Worm (Caenorhabditis elegans) whole organism, L2 larva: ENCODE data around the gene C04B4.4.

Experiments used
- F13H6.1 ChIP-seq: sonication (generic microtip); optimal IDR thresholded peaks from 2 replicates; lab custom pipeline; 2016; ENCODE audit warnings: missing genetic modification characterization, missing compliant biosample characterization
- R02D3.7 ChIP-seq: fragments of 150-350 bp; optimal IDR thresholded peaks from 2 replicates; lab custom pipeline; 2014; ENCODE audit warnings: missing biosample characterization, missing genetic modification characterization
- Y55F3AM.14 ChIP-seq: fragments of 200-800 bp; sonication (Bioruptor generic); optimal IDR thresholded peaks from 2 replicates; lab custom pipeline; 2018; ENCODE audit warnings: mild to moderate bottlenecking, missing genetic modification characterization, missing compliant biosample characterization
- ZK546.5 ChIP-seq: sonication (generic microtip); optimal IDR thresholded peaks from 2 replicates; lab custom pipeline; 2017; ENCODE audit warnings: missing biosample characterization, missing genetic modification characterization
- aly-2 ChIP-seq: fragments of 150-350 bp; optimal IDR thresholded peaks from 2 replicates; lab custom pipeline; 2014; ENCODE audit warnings: missing biosample characterization, missing genetic modification characterization
- ama-1 ChIP-seq: fragments of 150-350 bp; optimal IDR thresholded peaks from 2 replicates; lab custom pipeline; 2018; ENCODE audit warnings: inconsistent platforms
- blmp-1 ChIP-seq: sonication (generic microtip); optimal IDR thresholded peaks from 2 replicates; lab custom pipeline; 2017; ENCODE audit warnings: missing genetic modification characterization, mild to moderate bottlenecking, missing compliant biosample characterization, antibody characterized with exemption, moderate library complexity; ENCODE audit not compliant: insufficient read depth
- ceh-16 ChIP-seq: fragments of 150-350 bp; optimal IDR thresholded peaks from 2 replicates; lab custom pipeline; 2014; ENCODE audit warnings: missing biosample characterization, missing genetic modification characterization
- ceh-82 ChIP-seq: fragments of 150-350 bp; optimal IDR thresholded peaks from 2 replicates; lab custom pipeline; 2014; ENCODE audit warnings: missing biosample characterization, missing genetic modification characterization
- egl-27 ChIP-seq: sonication (generic microtip); optimal IDR thresholded peaks from 3 replicates; lab custom pipeline; 2017; ENCODE audit warnings: missing biosample characterization, missing genetic modification reagents, missing genetic modification characterization
- elt-3 ChIP-seq: sonication (generic microtip); optimal IDR thresholded peaks from 2 replicates; lab custom pipeline; 2017; ENCODE audit warnings: missing biosample characterization, missing genetic modification characterization
- fos-1 ChIP-seq: fragments of 150-350 bp; optimal IDR thresholded peaks from 2 replicates; lab custom pipeline; 2014; ENCODE audit warnings: missing biosample characterization, missing genetic modification characterization
- gmeb-1 ChIP-seq: fragments of 150-350 bp; optimal IDR thresholded peaks from 2 replicates; lab custom pipeline; 2014; ENCODE audit warnings: missing biosample characterization, missing genetic modification characterization
- lin-11 ChIP-seq: fragments of 150-350 bp; sonication (generic microtip); optimal IDR thresholded peaks from 2 replicates; lab custom pipeline; 2014; ENCODE audit warnings: missing biosample characterization, missing genetic modification characterization, inconsistent platforms, mixed read lengths
- lin-13 ChIP-seq: fragments of 150-350 bp; optimal IDR thresholded peaks from 2 replicates; lab custom pipeline; 2014; ENCODE audit warnings: missing biosample characterization, missing genetic modification reagents, missing genetic modification characterization
- lin-39 ChIP-seq: fragments of 150-350 bp; optimal IDR thresholded peaks from 2 replicates; lab custom pipeline; 2014; ENCODE audit warnings: missing biosample characterization, missing genetic modification reagents, missing genetic modification characterization
- lsy-2 ChIP-seq, 2 experiments: fragments of 150-350 bp in 1 of 2; sonication (generic microtip) in 1 of 2; optimal IDR thresholded peaks; 2 replicates each; lab custom pipeline; 2014 to 2017; ENCODE audit warnings: missing biosample characterization in 2 of 2, missing genetic modification characterization in 2 of 2
- mbf-1 ChIP-seq: sonication (generic microtip); optimal IDR thresholded peaks from 2 replicates; lab custom pipeline; 2017; ENCODE audit warnings: missing biosample characterization, missing genetic modification characterization
- nhr-10 ChIP-seq: sonication (generic microtip); optimal IDR thresholded peaks from 2 replicates; lab custom pipeline; 2017; ENCODE audit warnings: missing biosample characterization, missing genetic modification characterization
- nhr-11 ChIP-seq: fragments of 150-350 bp; optimal IDR thresholded peaks from 2 replicates; lab custom pipeline; 2014; ENCODE audit warnings: missing biosample characterization, missing genetic modification characterization
- nhr-12 ChIP-seq: fragments of 150-350 bp; optimal IDR thresholded peaks from 2 replicates; lab custom pipeline; 2014; ENCODE audit warnings: missing biosample characterization, missing genetic modification characterization
- nhr-129 ChIP-seq: fragments of 150-350 bp; optimal IDR thresholded peaks from 2 replicates; lab custom pipeline; 2014; ENCODE audit warnings: missing biosample characterization, missing genetic modification characterization
- nhr-21 ChIP-seq: fragments of 150-350 bp; optimal IDR thresholded peaks from 2 replicates; lab custom pipeline; 2014; ENCODE audit warnings: missing biosample characterization, missing genetic modification characterization
- nhr-237 ChIP-seq: fragments of 150-350 bp; optimal IDR thresholded peaks from 2 replicates; lab custom pipeline; 2014; ENCODE audit warnings: missing biosample characterization, missing genetic modification characterization
- nhr-6 ChIP-seq: fragments of 150-350 bp; optimal IDR thresholded peaks from 2 replicates; lab custom pipeline; 2014; ENCODE audit warnings: missing biosample characterization, missing genetic modification characterization
- nhr-77 ChIP-seq: fragments of 150-350 bp; optimal IDR thresholded peaks from 2 replicates; lab custom pipeline; 2014; ENCODE audit warnings: missing biosample characterization, missing genetic modification characterization
- peb-1 ChIP-seq: fragments of 150-350 bp; optimal IDR thresholded peaks from 2 replicates; lab custom pipeline; 2014; ENCODE audit warnings: missing biosample characterization, missing genetic modification characterization
- sem-4 ChIP-seq: fragments of 150-350 bp; optimal IDR thresholded peaks from 2 replicates; lab custom pipeline; 2014; ENCODE audit warnings: missing biosample characterization, missing genetic modification reagents, missing genetic modification characterization
- skn-1 ChIP-seq: sonication (generic microtip); optimal IDR thresholded peaks from 2 replicates; lab custom pipeline; 2017; ENCODE audit warnings: missing biosample characterization, missing genetic modification characterization
- sma-3 ChIP-seq: sonication (generic microtip); optimal IDR thresholded peaks from 2 replicates; lab custom pipeline; 2016; ENCODE audit warnings: missing genetic modification reagents, missing genetic modification characterization, missing compliant biosample characterization
- sma-9 ChIP-seq, 2 experiments: fragments of 150-350 bp in 1 of 2; sonication (generic microtip) in 1 of 2; optimal IDR thresholded peaks; 2 replicates each; lab custom pipeline; 2014 to 2016; ENCODE audit warnings: missing genetic modification characterization in 2 of 2, mild to moderate bottlenecking in 1 of 2, missing biosample characterization in 1 of 2, missing compliant biosample characterization in 1 of 2, missing genetic modification reagents in 1 of 2, moderate library complexity in 1 of 2
- unc-55 ChIP-seq: fragments of 150-350 bp; sonication (generic microtip); optimal IDR thresholded peaks from 3 replicates; lab custom pipeline; 2014; ENCODE audit warnings: missing biosample characterization, missing genetic modification reagents, missing genetic modification characterization
- zag-1 ChIP-seq: fragments of 150-350 bp; optimal IDR thresholded peaks from 2 replicates; lab custom pipeline; 2014; ENCODE audit warnings: missing biosample characterization, missing genetic modification characterization
- ztf-1 ChIP-seq: fragments of 200-800 bp; sonication (Bioruptor generic); conservative IDR thresholded peaks from 2 replicates; pipeline ENCODE4 v1.3.6; 2022; ENCODE audit warnings: missing genetic modification characterization, missing compliant biosample characterization
- ztf-11 ChIP-seq: sonication (generic microtip); optimal IDR thresholded peaks from 2 replicates; lab custom pipeline; 2017; ENCODE audit warnings: missing biosample characterization, missing genetic modification characterization
- ztf-4 ChIP-seq: fragments of 150-350 bp; optimal IDR thresholded peaks from 2 replicates; lab custom pipeline; 2014; ENCODE audit warnings: missing biosample characterization, missing genetic modification characterization

The C04B4.4 gene

ce11 chrX:12290539-12290938, at the start of gene C04B4.4:
Gene C04B4.4 (plus strand): TSS chrX:12290839.
- no peak for TF ChIP-seq ztf-1 (GFP tag; lab: Robert Waterston, UW)
- no peak for TF ChIP-seq nhr-129 (tag; lab: Kevin White, UChicago)
- no peak for TF ChIP-seq elt-3
- TF ChIP-seq lin-13: no peak
- no peak for TF ChIP-seq ztf-4
- no peak for TF ChIP-seq nhr-21 (tag; lab: Kevin White, UChicago)
- no peak for TF ChIP-seq nhr-11 (tag; lab: Kevin White, UChicago)
- TF ChIP-seq lin-11 (tag; lab: Kevin White, UChicago): no peak
- no peak for TF ChIP-seq ceh-82
- TF ChIP-seq lsy-2 (tag; optimal IDR thresholded peaks at IDR 0.05; lab: Kevin White, UChicago): no peak
- no peak for TF ChIP-seq aly-2 (tag; lab: Kevin White, UChicago)
- no peak for TF ChIP-seq lin-39
- no peak for TF ChIP-seq nhr-10 (tag; lab: Kevin White, UChicago)
- TF ChIP-seq Y55F3AM.14 (GFP tag; lab: Kevin White, UChicago): no peak
- TF ChIP-seq sma-3 (GFP tag; lab: Kevin White, UChicago): no peak
- no peak for TF ChIP-seq egl-27 (tag; lab: Kevin White, UChicago)
- TF ChIP-seq, all 48 proteins: peak for 0

- TF ChIP-seq aly-2 (tag; lab: Kevin White, UChicago): no peak
- peak; percentile 7 for TF ChIP-seq sma-9 (GFP tag; optimal IDR thresholded peaks at IDR 0.05; lab: Kevin White, UChicago)
- no peak for TF ChIP-seq sma-9 (tag; optimal IDR thresholded peaks at IDR 0.05; lab: Kevin White, UChicago)
- peak; percentile 13 for TF ChIP-seq fos-1 (tag; lab: Kevin White, UChicago)
Observed at ce11 chrX:12241457-12241856, 49.2 kb upstream of the C04B4.4 start, which contains the start of gene cest-3. Gene cest-3 (plus strand): TSS chrX:12241646.

- TF ChIP-seq gmeb-1 (no peak), ceh-16 (tag; lab: Kevin White, UChicago) (no peak), mbf-1 (tag; lab: Kevin White, UChicago) (no peak), unc-55 (no peak), lsy-2 (tag; optimal IDR thresholded peaks at IDR 0.05; lab: Kevin White, UChicago) (no peak), ztf-4 (no peak), ceh-82 (no peak), lin-13 (no peak), Y55F3AM.14 (GFP tag; lab: Kevin White, UChicago) (no peak), F13H6.1 (tag; lab: Kevin White, UChicago) (no peak), nhr-237 (tag; lab: Kevin White, UChicago) (no peak), ztf-11 (tag; lab: Kevin White, UChicago) (no peak), nhr-129 (tag; lab: Kevin White, UChicago) (no peak), nhr-6 (tag; lab: Kevin White, UChicago) (no peak), zag-1 (tag; lab: Kevin White, UChicago) (no peak), skn-1 (tag; lab: Kevin White, UChicago) (no peak), R02D3.7 (tag; lab: Kevin White, UChicago) (no peak), nhr-77 (tag; lab: Kevin White, UChicago) (no peak)
Observed at ce11 chrX:12242902-12243301, 47.7 kb upstream of the C04B4.4 start.

- TF ChIP-seq ztf-1 (GFP tag; lab: Robert Waterston, UW): no peak
- no peak for TF ChIP-seq unc-55
- no peak for TF ChIP-seq nhr-237 (tag; lab: Kevin White, UChicago)
- TF ChIP-seq Y55F3AM.14 (GFP tag; lab: Kevin White, UChicago): no peak
- TF ChIP-seq ztf-4: no peak
- TF ChIP-seq sem-4 (tag; lab: Kevin White, UChicago): no peak
- no peak for TF ChIP-seq egl-27 (tag; lab: Kevin White, UChicago)
- TF ChIP-seq blmp-1 (tag; lab: Kevin White, UChicago): no peak
- no peak for TF ChIP-seq ceh-82
- TF ChIP-seq ZK546.5 (tag; lab: Kevin White, UChicago): no peak
- TF ChIP-seq lin-13: no peak
- no peak for TF ChIP-seq peb-1 (tag; lab: Kevin White, UChicago)
- TF ChIP-seq nhr-12 (tag; lab: Kevin White, UChicago): no peak
- no peak for TF ChIP-seq nhr-77 (tag; lab: Kevin White, UChicago)
- no peak for TF ChIP-seq nhr-21 (tag; lab: Kevin White, UChicago)
- no peak for TF ChIP-seq mbf-1 (tag; lab: Kevin White, UChicago)
- TF ChIP-seq ztf-11 (tag; lab: Kevin White, UChicago): no peak
- TF ChIP-seq ama-1 (lab: Kevin White, UChicago): no peak
- TF ChIP-seq F13H6.1 (tag; lab: Kevin White, UChicago): no peak
- no peak for TF ChIP-seq zag-1 (tag; lab: Kevin White, UChicago)
Observed at ce11 chrX:12248140-12248539, 42.5 kb upstream of the C04B4.4 start.
